Worm (Caenorhabditis elegans) whole organism, L2 larva: ENCODE results near the gene hrg-4.

Experiments
- C34F6.9 ChIP-seq: fragments of 150-350 bp; optimal IDR thresholded peaks from 2 replicates; lab custom pipeline; 2014; ENCODE audit warnings: missing biosample characterization, missing genetic modification characterization
- F13H6.1 ChIP-seq: sonication (generic microtip); optimal IDR thresholded peaks from 2 replicates; lab custom pipeline; 2016; ENCODE audit warnings: missing genetic modification characterization, missing compliant biosample characterization
- R02D3.7 ChIP-seq: fragments of 150-350 bp; optimal IDR thresholded peaks from 2 replicates; lab custom pipeline; 2014; ENCODE audit warnings: missing biosample characterization, missing genetic modification characterization
- Y55F3AM.14 ChIP-seq: fragments of 200-800 bp; sonication (Bioruptor generic); optimal IDR thresholded peaks from 2 replicates; lab custom pipeline; 2018; ENCODE audit warnings: mild to moderate bottlenecking, missing genetic modification characterization, missing compliant biosample characterization
- ZK546.5 ChIP-seq: sonication (generic microtip); optimal IDR thresholded peaks from 2 replicates; lab custom pipeline; 2017; ENCODE audit warnings: missing biosample characterization, missing genetic modification characterization
- alr-1 ChIP-seq: fragments of 150-350 bp; optimal IDR thresholded peaks from 2 replicates; lab custom pipeline; 2014; ENCODE audit warnings: missing biosample characterization, missing genetic modification characterization
- aly-2 ChIP-seq: fragments of 150-350 bp; optimal IDR thresholded peaks from 2 replicates; lab custom pipeline; 2014; ENCODE audit warnings: missing biosample characterization, missing genetic modification characterization
- ama-1 ChIP-seq: fragments of 150-350 bp; optimal IDR thresholded peaks from 2 replicates; lab custom pipeline; 2018; ENCODE audit warnings: inconsistent platforms
- blmp-1 ChIP-seq: sonication (generic microtip); optimal IDR thresholded peaks from 2 replicates; lab custom pipeline; 2017; ENCODE audit warnings: missing genetic modification characterization, mild to moderate bottlenecking, missing compliant biosample characterization, antibody characterized with exemption, moderate library complexity; ENCODE audit not compliant: insufficient read depth
- ceh-16 ChIP-seq: fragments of 150-350 bp; optimal IDR thresholded peaks from 2 replicates; lab custom pipeline; 2014; ENCODE audit warnings: missing biosample characterization, missing genetic modification characterization
- ceh-82 ChIP-seq: fragments of 150-350 bp; optimal IDR thresholded peaks from 2 replicates; lab custom pipeline; 2014; ENCODE audit warnings: missing biosample characterization, missing genetic modification characterization
- crh-2 ChIP-seq: sonication (generic microtip); optimal IDR thresholded peaks from 2 replicates; lab custom pipeline; 2017; ENCODE audit warnings: missing biosample characterization, missing genetic modification characterization
- dmd-4 ChIP-seq: sonication (generic microtip); optimal IDR thresholded peaks from 2 replicates; lab custom pipeline; 2017; ENCODE audit warnings: missing biosample characterization, missing genetic modification characterization
- egl-27 ChIP-seq: sonication (generic microtip); optimal IDR thresholded peaks from 3 replicates; lab custom pipeline; 2017; ENCODE audit warnings: missing biosample characterization, missing genetic modification reagents, missing genetic modification characterization
- elt-1 ChIP-seq: fragments of 150-350 bp; optimal IDR thresholded peaks from 2 replicates; lab custom pipeline; 2014; ENCODE audit warnings: missing biosample characterization, missing genetic modification characterization
- elt-3 ChIP-seq: sonication (generic microtip); optimal IDR thresholded peaks from 2 replicates; lab custom pipeline; 2017; ENCODE audit warnings: missing biosample characterization, missing genetic modification characterization
- fos-1 ChIP-seq: fragments of 150-350 bp; optimal IDR thresholded peaks from 2 replicates; lab custom pipeline; 2014; ENCODE audit warnings: missing biosample characterization, missing genetic modification characterization
- gmeb-1 ChIP-seq: fragments of 150-350 bp; optimal IDR thresholded peaks from 2 replicates; lab custom pipeline; 2014; ENCODE audit warnings: missing biosample characterization, missing genetic modification characterization
- lin-11 ChIP-seq: fragments of 150-350 bp; sonication (generic microtip); optimal IDR thresholded peaks from 2 replicates; lab custom pipeline; 2014; ENCODE audit warnings: missing biosample characterization, missing genetic modification characterization, inconsistent platforms, mixed read lengths
- lin-13 ChIP-seq: fragments of 150-350 bp; optimal IDR thresholded peaks from 2 replicates; lab custom pipeline; 2014; ENCODE audit warnings: missing biosample characterization, missing genetic modification reagents, missing genetic modification characterization
- lin-39 ChIP-seq: fragments of 150-350 bp; optimal IDR thresholded peaks from 2 replicates; lab custom pipeline; 2014; ENCODE audit warnings: missing biosample characterization, missing genetic modification reagents, missing genetic modification characterization
- lsy-2 ChIP-seq, 2 experiments: fragments of 150-350 bp in 1 of 2; sonication (generic microtip) in 1 of 2; optimal IDR thresholded peaks; 2 replicates each; lab custom pipeline; 2014 to 2017; ENCODE audit warnings: missing biosample characterization in 2 of 2, missing genetic modification characterization in 2 of 2
- mab-5 ChIP-seq: fragments of 150-350 bp; optimal IDR thresholded peaks from 2 replicates; lab custom pipeline; 2014; ENCODE audit warnings: missing biosample characterization, missing genetic modification characterization
- mbf-1 ChIP-seq: sonication (generic microtip); optimal IDR thresholded peaks from 2 replicates; lab custom pipeline; 2017; ENCODE audit warnings: missing biosample characterization, missing genetic modification characterization
- mdl-1 ChIP-seq, 2 experiments: fragments of 150-350 bp in 1 of 2; sonication (generic microtip) in 1 of 2; optimal IDR thresholded peaks; 2 replicates each; lab custom pipeline; 2017; ENCODE audit warnings: missing biosample characterization in 2 of 2, missing genetic modification characterization in 2 of 2
- nhr-10 ChIP-seq: sonication (generic microtip); optimal IDR thresholded peaks from 2 replicates; lab custom pipeline; 2017; ENCODE audit warnings: missing biosample characterization, missing genetic modification characterization
- nhr-11 ChIP-seq: fragments of 150-350 bp; optimal IDR thresholded peaks from 2 replicates; lab custom pipeline; 2014; ENCODE audit warnings: missing biosample characterization, missing genetic modification characterization
- nhr-12 ChIP-seq: fragments of 150-350 bp; optimal IDR thresholded peaks from 2 replicates; lab custom pipeline; 2014; ENCODE audit warnings: missing biosample characterization, missing genetic modification characterization
- nhr-129 ChIP-seq: fragments of 150-350 bp; optimal IDR thresholded peaks from 2 replicates; lab custom pipeline; 2014; ENCODE audit warnings: missing biosample characterization, missing genetic modification characterization
- nhr-21 ChIP-seq: fragments of 150-350 bp; optimal IDR thresholded peaks from 2 replicates; lab custom pipeline; 2014; ENCODE audit warnings: missing biosample characterization, missing genetic modification characterization
- nhr-23 ChIP-seq: fragments of 150-350 bp; optimal IDR thresholded peaks from 2 replicates; lab custom pipeline; 2014; ENCODE audit warnings: missing biosample characterization, missing genetic modification reagents, missing genetic modification characterization
- nhr-237 ChIP-seq: fragments of 150-350 bp; optimal IDR thresholded peaks from 2 replicates; lab custom pipeline; 2014; ENCODE audit warnings: missing biosample characterization, missing genetic modification characterization
- nhr-25 ChIP-seq: fragments of 150-350 bp; sonication (generic microtip); optimal IDR thresholded peaks from 3 replicates; lab custom pipeline; 2014; ENCODE audit warnings: missing biosample characterization, missing genetic modification characterization
- nhr-6 ChIP-seq: fragments of 150-350 bp; optimal IDR thresholded peaks from 2 replicates; lab custom pipeline; 2014; ENCODE audit warnings: missing biosample characterization, missing genetic modification characterization
- nhr-77 ChIP-seq: fragments of 150-350 bp; optimal IDR thresholded peaks from 2 replicates; lab custom pipeline; 2014; ENCODE audit warnings: missing biosample characterization, missing genetic modification characterization
- peb-1 ChIP-seq: fragments of 150-350 bp; optimal IDR thresholded peaks from 2 replicates; lab custom pipeline; 2014; ENCODE audit warnings: missing biosample characterization, missing genetic modification characterization
- sem-4 ChIP-seq: fragments of 150-350 bp; optimal IDR thresholded peaks from 2 replicates; lab custom pipeline; 2014; ENCODE audit warnings: missing biosample characterization, missing genetic modification reagents, missing genetic modification characterization
- skn-1 ChIP-seq: sonication (generic microtip); optimal IDR thresholded peaks from 2 replicates; lab custom pipeline; 2017; ENCODE audit warnings: missing biosample characterization, missing genetic modification characterization
- sma-3 ChIP-seq: sonication (generic microtip); optimal IDR thresholded peaks from 2 replicates; lab custom pipeline; 2016; ENCODE audit warnings: missing genetic modification reagents, missing genetic modification characterization, missing compliant biosample characterization
- sma-9 ChIP-seq, 2 experiments: fragments of 150-350 bp in 1 of 2; sonication (generic microtip) in 1 of 2; optimal IDR thresholded peaks; 2 replicates each; lab custom pipeline; 2014 to 2016; ENCODE audit warnings: missing genetic modification characterization in 2 of 2, mild to moderate bottlenecking in 1 of 2, missing biosample characterization in 1 of 2, missing compliant biosample characterization in 1 of 2, missing genetic modification reagents in 1 of 2, moderate library complexity in 1 of 2
- snpc-4 ChIP-seq: fragments of 150-350 bp; optimal IDR thresholded peaks from 2 replicates; lab custom pipeline; 2014; ENCODE audit warnings: missing biosample characterization, missing genetic modification characterization
- unc-39 ChIP-seq: fragments of 150-350 bp; optimal IDR thresholded peaks from 2 replicates; lab custom pipeline; 2014; ENCODE audit warnings: missing biosample characterization, missing genetic modification characterization
- unc-55 ChIP-seq: fragments of 150-350 bp; sonication (generic microtip); optimal IDR thresholded peaks from 3 replicates; lab custom pipeline; 2014; ENCODE audit warnings: missing biosample characterization, missing genetic modification reagents, missing genetic modification characterization
- unc-62 ChIP-seq: fragments of 150-350 bp; optimal IDR thresholded peaks from 2 replicates; lab custom pipeline; 2014; ENCODE audit warnings: missing biosample characterization, missing genetic modification reagents, missing genetic modification characterization
- zag-1 ChIP-seq: fragments of 150-350 bp; optimal IDR thresholded peaks from 2 replicates; lab custom pipeline; 2014; ENCODE audit warnings: missing biosample characterization, missing genetic modification characterization
- ztf-1 ChIP-seq: fragments of 200-800 bp; sonication (Bioruptor generic); conservative IDR thresholded peaks from 2 replicates; pipeline ENCODE4 v1.3.6; 2022; ENCODE audit warnings: missing genetic modification characterization, missing compliant biosample characterization
- ztf-11 ChIP-seq: sonication (generic microtip); optimal IDR thresholded peaks from 2 replicates; lab custom pipeline; 2017; ENCODE audit warnings: missing biosample characterization, missing genetic modification characterization
- ztf-4 ChIP-seq: fragments of 150-350 bp; optimal IDR thresholded peaks from 2 replicates; lab custom pipeline; 2014; ENCODE audit warnings: missing biosample characterization, missing genetic modification characterization

Gene hrg-4

DNA sequence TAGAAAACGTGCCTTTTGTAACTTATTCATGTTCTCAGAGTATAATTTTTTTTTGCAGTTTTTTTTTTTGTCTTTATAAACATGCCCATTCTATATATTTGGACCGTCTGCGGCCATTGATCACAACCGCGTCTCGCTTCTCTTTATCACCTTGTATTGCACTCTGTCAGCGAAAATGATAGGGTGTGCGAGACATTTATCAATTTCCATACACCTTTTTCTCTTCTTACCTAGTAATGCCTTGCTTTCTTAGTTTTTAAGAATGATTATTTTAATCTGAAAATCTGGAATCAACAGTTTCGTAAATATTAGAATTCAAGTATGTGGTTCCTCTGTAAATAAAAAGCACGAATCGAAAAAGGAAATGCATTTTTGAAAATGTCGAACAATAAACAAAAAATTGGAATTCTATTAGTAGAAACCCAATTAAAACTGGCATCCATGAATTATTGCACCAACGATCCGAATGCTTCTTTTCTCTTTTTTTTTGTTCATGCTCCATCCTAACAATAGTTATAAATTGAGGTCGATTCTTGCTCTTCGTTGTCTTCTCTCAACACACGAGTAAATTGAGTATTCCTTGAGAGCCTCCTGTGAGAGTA is 6.4 kb upstream of the hrg-4 start:
- TF ChIP-seq zag-1 (tag; lab: Kevin White, UChicago) (peak; percentile 22), lsy-2 (tag; optimal IDR thresholded peaks at IDR 0.05; lab: Kevin White, UChicago) (peak in 1 of 2 experiments; percentile 33), egl-27 (no peak), fos-1 (tag; lab: Kevin White, UChicago) (peak; percentile 73)

DNA sequence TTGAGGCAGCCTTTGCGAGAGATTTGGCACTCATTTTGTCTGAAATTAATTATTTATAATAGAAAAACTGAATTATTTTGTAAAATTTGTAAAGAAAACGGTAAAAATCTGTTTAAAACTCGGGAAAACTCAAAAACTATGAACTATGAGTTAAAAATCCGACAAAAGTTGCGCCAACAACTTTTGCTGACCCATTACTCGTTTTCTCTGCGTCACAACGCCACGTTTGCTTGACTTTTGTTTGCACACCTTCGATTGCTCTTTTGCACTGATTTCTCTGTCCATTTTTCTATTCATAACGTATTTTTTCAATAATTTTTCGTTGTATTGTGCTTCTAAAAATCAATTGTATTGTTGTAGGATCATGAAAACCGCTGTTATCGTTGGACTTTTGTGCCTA is 5.4 kb upstream of the hrg-4 start, which contains the start of gene fkb-1:
fkb-1 (plus strand) TSS at position 361 of the 400 bp plus-strand sequence.
- TF ChIP-seq elt-3 (tag; lab: Kevin White, UChicago), result no peak
- TF ChIP-seq nhr-25 (tag; lab: Kevin White, UChicago), result peak; percentile 38
- peak; percentile 32 for TF ChIP-seq sma-3 (GFP tag; lab: Kevin White, UChicago)
- TF ChIP-seq unc-62 (GFP tag; lab: Kevin White, UChicago), result no peak
- TF ChIP-seq elt-1 (tag; lab: Kevin White, UChicago), result no peak
- TF ChIP-seq lin-13 (GFP tag; lab: Kevin White, UChicago), result peak; percentile 50
- TF ChIP-seq mab-5 (tag; lab: Kevin White, UChicago), result no peak
- no peak for TF ChIP-seq ztf-4
- TF ChIP-seq R02D3.7, result no peak
- TF ChIP-seq alr-1 (tag; lab: Kevin White, UChicago), result no peak
- peak; percentile 87 for TF ChIP-seq C34F6.9 (tag; lab: Kevin White, UChicago)
- TF ChIP-seq nhr-6, result peak; percentile 45
- no peak for TF ChIP-seq ceh-82 (tag; lab: Kevin White, UChicago)
- no peak for TF ChIP-seq mdl-1 (tag; optimal IDR thresholded peaks at IDR 0.05; lab: Kevin White, UChicago)
- TF ChIP-seq nhr-77 (tag; lab: Kevin White, UChicago), result no peak
- TF ChIP-seq egl-27, result no peak
- no peak for TF ChIP-seq skn-1
- peak; percentile 42 for TF ChIP-seq sem-4 (tag; lab: Kevin White, UChicago)
- no peak for TF ChIP-seq ZK546.5 (tag; lab: Kevin White, UChicago)
- TF ChIP-seq dmd-4 (tag; lab: Kevin White, UChicago), result no peak
- peak; percentile 74 for TF ChIP-seq fos-1 (tag; lab: Kevin White, UChicago)
- TF ChIP-seq zag-1 (tag; lab: Kevin White, UChicago), result peak; percentile 77
- peak; percentile 98 for TF ChIP-seq crh-2 (tag; lab: Kevin White, UChicago)
- TF ChIP-seq blmp-1 (tag; lab: Kevin White, UChicago), result no peak
- TF ChIP-seq mbf-1 (tag; lab: Kevin White, UChicago), result no peak
- no peak for TF ChIP-seq peb-1 (tag; lab: Kevin White, UChicago)
- no peak for TF ChIP-seq nhr-10
- TF ChIP-seq sma-9 (GFP tag; optimal IDR thresholded peaks at IDR 0.05; lab: Kevin White, UChicago), result peak; percentile 76
- TF ChIP-seq sma-9 (tag; optimal IDR thresholded peaks at IDR 0.05; lab: Kevin White, UChicago), result no peak
- no peak for TF ChIP-seq unc-39
- TF ChIP-seq snpc-4 (tag; lab: Kevin White, UChicago), result no peak
- no peak for TF ChIP-seq ztf-11 (tag; lab: Kevin White, UChicago)
- TF ChIP-seq nhr-23 (tag; lab: Kevin White, UChicago), result no peak
- no peak for TF ChIP-seq lin-39 (tag; lab: Kevin White, UChicago)
- TF ChIP-seq ztf-1 (GFP tag; lab: Robert Waterston, UW), result no peak
- no peak for TF ChIP-seq Y55F3AM.14
- TF ChIP-seq nhr-129 (tag; lab: Kevin White, UChicago), result peak; percentile 72
- peak; percentile 44 for TF ChIP-seq lin-11 (tag; lab: Kevin White, UChicago)
- peak; percentile 79 for TF ChIP-seq unc-55 (GFP tag; lab: Kevin White, UChicago)
- TF ChIP-seq nhr-12 (tag; lab: Kevin White, UChicago), result no peak
- TF ChIP-seq nhr-11, result no peak
- peak; percentile 49 to 83 for TF ChIP-seq lsy-2 (tag; optimal IDR thresholded peaks at IDR 0.05; lab: Kevin White, UChicago)
- TF ChIP-seq ceh-16 (tag; lab: Kevin White, UChicago), result no peak
- peak; percentile 77 for TF ChIP-seq gmeb-1
- peak; percentile 59 for TF ChIP-seq F13H6.1 (tag; lab: Kevin White, UChicago)
- TF ChIP-seq aly-2 (tag; lab: Kevin White, UChicago), result no peak
- peak; percentile 19 for TF ChIP-seq nhr-21
- TF ChIP-seq nhr-237 (tag; lab: Kevin White, UChicago), result no peak
- TF ChIP-seq ama-1 (lab: Kevin White, UChicago), result no peak
